Worm (Caenorhabditis elegans) whole organism, L1 larva: ENCODE results near the gene lgc-19.
A peak's percentile ranks its signal among the peaks of the same experiment; 100 is the strongest.

Experiments
- C16A3.4 ChIP-seq: fragments of 150-350 bp; optimal IDR thresholded peaks from 2 replicates; lab custom pipeline; 2014; ENCODE audit warnings: missing biosample characterization, missing genetic modification characterization
- C34B4.2 ChIP-seq: sonication (generic microtip); optimal IDR thresholded peaks from 2 replicates; lab custom pipeline; 2017; ENCODE audit warnings: mild to moderate bottlenecking, missing genetic modification characterization, missing compliant biosample characterization
- F16B12.6 ChIP-seq: fragments of 150-350 bp; optimal IDR thresholded peaks from 2 replicates; lab custom pipeline; 2014; ENCODE audit warnings: missing biosample characterization, missing genetic modification characterization
- alr-1 ChIP-seq: fragments of 200-800 bp; sonication (Bioruptor generic); optimal IDR thresholded peaks from 2 replicates; lab custom pipeline; 2018; ENCODE audit warnings: borderline replicate concordance, mild to moderate bottlenecking, missing genetic modification characterization, missing compliant biosample characterization
- ceh-63 ChIP-seq: fragments of 200-800 bp; sonication (Bioruptor generic); optimal IDR thresholded peaks from 2 replicates; lab custom pipeline; 2018; ENCODE audit warnings: mild to moderate bottlenecking, missing genetic modification characterization, missing compliant biosample characterization
- elt-2 ChIP-seq: sonication (generic microtip); optimal IDR thresholded peaks from 2 replicates; lab custom pipeline; 2016; ENCODE audit warnings: missing genetic modification characterization, mild to moderate bottlenecking, inconsistent platforms, missing compliant biosample characterization, missing genetic modification reagents
- elt-3 ChIP-seq, 6 experiments: fragments of 150-350 bp in 1 of 6; sonication (generic microtip); optimal IDR thresholded peaks; 2 replicates each; lab custom pipeline; 2017 to 2018; ENCODE audit warnings: missing biosample characterization in 6 of 6, missing genetic modification characterization in 6 of 6, inconsistent platforms in 1 of 6
- ets-5 ChIP-seq: fragments of 200-800 bp; sonication (Bioruptor generic); IDR thresholded peaks from 2 replicates; pipeline ENCODE4 v1.3.6; 2022; ENCODE audit warnings: missing genetic modification characterization, missing compliant biosample characterization
- fkh-10 ChIP-seq: sonication (generic microtip); optimal IDR thresholded peaks from 2 replicates; lab custom pipeline; 2017; ENCODE audit warnings: missing biosample characterization, missing genetic modification reagents, missing genetic modification characterization
- fkh-4 ChIP-seq: sonication (generic microtip); optimal IDR thresholded peaks from 2 replicates; lab custom pipeline; 2016; ENCODE audit warnings: missing compliant biosample characterization, missing genetic modification characterization, borderline replicate concordance
- fkh-8 ChIP-seq: sonication (generic microtip); optimal IDR thresholded peaks from 2 replicates; lab custom pipeline; 2016; ENCODE audit warnings: mild to moderate bottlenecking, missing genetic modification characterization, missing compliant biosample characterization
- grh-1 ChIP-seq: fragments of 200-800 bp; sonication (Bioruptor generic); IDR thresholded peaks from 2 replicates; pipeline ENCODE4 v1.3.6; 2022; ENCODE audit warnings: missing genetic modification reagents, missing genetic modification characterization, missing compliant biosample characterization
- hlh-17 ChIP-seq: fragments of 200-800 bp; sonication (Bioruptor generic); optimal IDR thresholded peaks from 2 replicates; lab custom pipeline; 2018; ENCODE audit warnings: missing genetic modification characterization, mild to moderate bottlenecking, missing compliant biosample characterization, moderate library complexity, borderline replicate concordance
- hlh-4 ChIP-seq: sonication (generic microtip); optimal IDR thresholded peaks from 2 replicates; lab custom pipeline; 2016; ENCODE audit warnings: mild to moderate bottlenecking, missing genetic modification characterization, missing compliant biosample characterization
- isw-1 ChIP-seq: fragments of 200-800 bp; sonication (Bioruptor generic); IDR thresholded peaks from 2 replicates; pipeline ENCODE4 v1.3.6; 2022; ENCODE audit warnings: missing genetic modification characterization, missing compliant biosample characterization
- lin-14 ChIP-seq: fragments of 200-800 bp; sonication (Bioruptor generic); optimal IDR thresholded peaks from 2 replicates; lab custom pipeline; 2018; ENCODE audit warnings: mild to moderate bottlenecking, missing genetic modification characterization, moderate library complexity, missing compliant biosample characterization
- lin-15B ChIP-seq: fragments of 150-350 bp; sonication (generic microtip); optimal IDR thresholded peaks from 3 replicates; lab custom pipeline; 2014; ENCODE audit warnings: missing biosample characterization, missing genetic modification characterization
- lin-35 ChIP-seq, 2 experiments: fragments of 150-350 bp; optimal IDR thresholded peaks; 2 replicates each; lab custom pipeline; 2014; ENCODE audit warnings: missing biosample characterization in 2 of 2, missing genetic modification characterization in 2 of 2, missing genetic modification reagents in 2 of 2
- lin-39 ChIP-seq: fragments of 150-350 bp; optimal IDR thresholded peaks from 2 replicates; lab custom pipeline; 2014; ENCODE audit warnings: missing biosample characterization, missing genetic modification reagents, missing genetic modification characterization
- lir-3 ChIP-seq: sonication (generic microtip); optimal IDR thresholded peaks from 2 replicates; lab custom pipeline; 2016; ENCODE audit warnings: mild to moderate bottlenecking, missing genetic modification characterization, moderate library complexity, missing compliant biosample characterization; ENCODE audit not compliant: poor library complexity
- mab-9 ChIP-seq: fragments of 200-800 bp; sonication (Bioruptor generic); IDR thresholded peaks from 2 replicates; pipeline ENCODE4 v1.3.6; 2022; ENCODE audit warnings: missing genetic modification reagents, missing genetic modification characterization, missing compliant biosample characterization
- mep-1 ChIP-seq: fragments of 150-350 bp; optimal IDR thresholded peaks from 2 replicates; lab custom pipeline; 2014; ENCODE audit warnings: missing biosample characterization, missing genetic modification characterization
- nhr-12 ChIP-seq: sonication (generic microtip); optimal IDR thresholded peaks from 2 replicates; lab custom pipeline; 2017; ENCODE audit warnings: missing biosample characterization, missing genetic modification characterization
- nhr-19 ChIP-seq: fragments of 200-800 bp; sonication (Bioruptor generic); conservative IDR thresholded peaks from 2 replicates; pipeline ENCODE4 v1.3.6; 2022; ENCODE audit warnings: missing genetic modification characterization, missing compliant biosample characterization
- nhr-20 ChIP-seq: sonication (generic microtip); optimal IDR thresholded peaks from 2 replicates; lab custom pipeline; 2016; ENCODE audit warnings: mild to moderate bottlenecking, missing genetic modification characterization, missing compliant biosample characterization
- nhr-28 ChIP-seq: fragments of 150-350 bp; optimal IDR thresholded peaks from 2 replicates; lab custom pipeline; 2014; ENCODE audit warnings: missing biosample characterization, missing genetic modification characterization
- nhr-71 ChIP-seq: sonication (generic microtip); optimal IDR thresholded peaks from 2 replicates; lab custom pipeline; 2016; ENCODE audit warnings: mild to moderate bottlenecking, missing genetic modification characterization, moderate library complexity, missing compliant biosample characterization
- nhr-76 ChIP-seq: sonication (generic microtip); optimal IDR thresholded peaks from 2 replicates; lab custom pipeline; 2017; ENCODE audit warnings: missing biosample characterization, missing genetic modification characterization
- nhr-77 ChIP-seq: fragments of 150-350 bp; optimal IDR thresholded peaks from 2 replicates; lab custom pipeline; 2014; ENCODE audit warnings: missing biosample characterization, missing genetic modification characterization
- nhr-85 ChIP-seq: sonication (generic microtip); peaks from one replicate; lab custom pipeline; 2016; ENCODE audit warnings: missing genetic modification characterization, inconsistent platforms, missing compliant biosample characterization
- nhr-90 ChIP-seq: sonication (generic microtip); optimal IDR thresholded peaks from 2 replicates; lab custom pipeline; 2016; ENCODE audit warnings: mild to moderate bottlenecking, missing genetic modification characterization, missing compliant biosample characterization; ENCODE audit not compliant: poor library complexity
- pax-3 ChIP-seq: fragments of 200-800 bp; sonication (Bioruptor generic); optimal IDR thresholded peaks from 2 replicates; lab custom pipeline; 2018; ENCODE audit warnings: mild to moderate bottlenecking, missing genetic modification characterization, moderate library complexity, missing compliant biosample characterization
- pqm-1 ChIP-seq: sonication (generic microtip); optimal IDR thresholded peaks from 3 replicates; lab custom pipeline; 2017; ENCODE audit warnings: missing biosample characterization, missing genetic modification characterization
- snu-23 ChIP-seq: sonication (generic microtip); optimal IDR thresholded peaks from 2 replicates; lab custom pipeline; 2016; ENCODE audit warnings: missing genetic modification characterization, missing compliant biosample characterization
- sox-4 ChIP-seq: sonication (generic microtip); optimal IDR thresholded peaks from 2 replicates; lab custom pipeline; 2016; ENCODE audit warnings: missing genetic modification characterization, missing compliant biosample characterization
- sup-37 ChIP-seq: fragments of 200-800 bp; sonication (Bioruptor generic); optimal IDR thresholded peaks from 2 replicates; lab custom pipeline; 2018; ENCODE audit warnings: mild to moderate bottlenecking, missing genetic modification characterization, missing compliant biosample characterization
- tbx-2 ChIP-seq: sonication (generic microtip); optimal IDR thresholded peaks from 2 replicates; lab custom pipeline; 2016; ENCODE audit warnings: missing genetic modification characterization, missing compliant biosample characterization
- unc-98 ChIP-seq: fragments of 200-800 bp; sonication (Bioruptor generic); IDR thresholded peaks from 2 replicates; pipeline ENCODE4 v1.3.6; 2022; ENCODE audit warnings: missing genetic modification characterization, missing compliant biosample characterization
- xbp-1 ChIP-seq: sonication (generic microtip); optimal IDR thresholded peaks from 2 replicates; lab custom pipeline; 2016; ENCODE audit warnings: missing genetic modification characterization, missing compliant biosample characterization
- ztf-4 ChIP-seq: fragments of 150-350 bp; optimal IDR thresholded peaks from 2 replicates; lab custom pipeline; 2014; ENCODE audit warnings: missing biosample characterization, missing genetic modification characterization

Gene lgc-19

ce11 chrIV:15930694-15931093 lies 31.8 kb downstream of the lgc-19 start:
- TF ChIP-seq F16B12.6 (tag; lab: Kevin White, UChicago) (no peak), tbx-2 (no peak), hlh-17 (GFP tag; lab: Kevin White, UChicago) (no peak), mep-1 (no peak), mab-9 (no peak), lin-14 (no peak), nhr-77 (no peak), unc-98 (no peak), nhr-28 (tag; lab: Kevin White, UChicago) (no peak)

- TF ChIP-seq xbp-1 (tag; lab: Kevin White, UChicago) (no peak), tbx-2 (no peak), isw-1 (no peak), alr-1 (tag; lab: Kevin White, UChicago) (no peak), fkh-8 (tag; lab: Kevin White, UChicago) (no peak), ceh-63 (GFP tag; lab: Kevin White, UChicago) (no peak), nhr-12 (tag; lab: Kevin White, UChicago) (no peak), nhr-19 (GFP tag; lab: Robert Waterston, UW) (no peak), nhr-20 (tag; lab: Kevin White, UChicago) (no peak), grh-1 (GFP tag; lab: Robert Waterston, UW) (no peak), nhr-90 (tag; lab: Kevin White, UChicago) (no peak), C34B4.2 (no peak), mep-1 (no peak), lin-39 (tag; lab: Kevin White, UChicago) (no peak), F16B12.6 (tag; lab: Kevin White, UChicago) (no peak), sox-4 (tag; lab: Kevin White, UChicago) (no peak), lir-3 (tag; lab: Kevin White, UChicago) (no peak), pax-3 (tag; lab: Kevin White, UChicago) (no peak), hlh-4 (tag; lab: Kevin White, UChicago) (no peak)
Observed at ce11 chrIV:15930281-15930680, 32.2 kb downstream of the lgc-19 start, which contains the start of gene Y105C5B.9. Gene Y105C5B.9, plus strand, starts transcription at chrIV:15930581.

DNA sequence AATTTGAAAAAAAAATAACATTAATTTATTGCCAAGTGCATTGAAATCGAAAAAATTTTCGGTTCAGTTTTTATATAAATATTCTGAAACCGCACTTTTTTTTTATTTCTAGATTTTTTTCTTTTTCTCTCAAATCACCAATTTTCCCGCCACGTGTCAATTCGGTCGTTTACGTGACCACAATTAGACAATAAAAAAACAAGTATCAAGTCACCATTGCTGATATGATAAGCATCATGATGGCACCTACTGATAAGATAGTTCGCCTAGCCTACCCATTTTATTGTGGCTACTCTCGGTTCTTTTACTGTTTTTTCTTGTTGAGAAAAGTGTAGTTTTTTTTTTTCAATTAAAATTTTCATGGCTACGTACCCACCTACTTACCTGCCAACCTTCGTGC lies 32.7 kb downstream of the lgc-19 start:
- peak in 1 of 2 experiments; percentile 32 for TF ChIP-seq lin-35 (GFP tag; optimal IDR thresholded peaks at IDR 0.05; lab: Kevin White, UChicago)
- peak; percentile 56 for TF ChIP-seq nhr-20 (tag; lab: Kevin White, UChicago)
- TF ChIP-seq nhr-90 (tag; lab: Kevin White, UChicago), result peak; percentile 12
- TF ChIP-seq pqm-1, result peak; percentile 12
- TF ChIP-seq C16A3.4 (tag; lab: Kevin White, UChicago), result no peak
- TF ChIP-seq elt-3 (tag; optimal IDR thresholded peaks at IDR 0.05; lab: Kevin White, UChicago), result peak; percentile 11 to 97 (median 89)
- TF ChIP-seq fkh-4 (tag; lab: Kevin White, UChicago), result no peak
- peak; percentile 82 for TF ChIP-seq elt-2 (tag; lab: Kevin White, UChicago)
- TF ChIP-seq fkh-10 (GFP tag; lab: Kevin White, UChicago), result no peak
- TF ChIP-seq ztf-4 (tag; lab: Kevin White, UChicago), result no peak

DNA sequence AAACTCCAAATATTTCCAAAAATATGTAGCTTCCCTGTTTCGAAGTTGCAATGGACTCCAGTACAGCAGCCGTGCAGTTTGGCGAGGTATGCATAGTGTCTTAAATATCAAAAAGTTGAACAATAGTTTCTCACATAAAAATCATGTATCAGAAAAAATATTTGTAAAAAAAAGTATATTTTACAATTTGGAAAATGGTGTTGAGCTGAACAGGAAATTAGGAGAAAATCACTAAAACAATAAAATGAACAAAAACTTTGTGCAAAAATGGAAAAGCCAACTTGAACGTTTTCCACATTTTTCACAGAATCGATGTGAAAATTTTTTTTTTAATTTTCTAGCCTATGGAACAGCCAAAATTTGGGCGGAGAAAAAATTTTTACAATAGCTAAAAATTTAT lies 35.8 kb downstream of the lgc-19 start, which contains the start of gene Y105C5B.8:
TSS of gene Y105C5B.8 (minus strand) at position 101 of the 400 bp plus-strand sequence.
- TF ChIP-seq nhr-76, result no peak
- TF ChIP-seq lin-15B, result no peak
- TF ChIP-seq ets-5 (GFP tag; lab: Robert Waterston, UW), result no peak
- TF ChIP-seq C16A3.4 (tag; lab: Kevin White, UChicago), result no peak
- no peak for TF ChIP-seq unc-98
- TF ChIP-seq sup-37 (GFP tag; lab: Kevin White, UChicago), result no peak
- no peak for TF ChIP-seq xbp-1 (tag; lab: Kevin White, UChicago)
- TF ChIP-seq snu-23, result no peak
- TF ChIP-seq nhr-71 (tag; lab: Kevin White, UChicago), result no peak
- no peak for TF ChIP-seq hlh-17 (GFP tag; lab: Kevin White, UChicago)
- TF ChIP-seq nhr-85 (tag; lab: Kevin White, UChicago), result no peak
- TF ChIP-seq, all 84 proteins: peak for 0
